Worm (Caenorhabditis elegans): Measurements from ENCODE around the gene gldi-2.

Gene gldi-2

ce11 chrII:6828073-6828900 lies 45.1 kb downstream of the gldi-2 start (continued):
- TF ChIP-seq ctbp-1 (GFP tag; IDR thresholded peaks at IDR 0.05) (0 out of 2 replicates have a peak, but pooled peaks have one; percentile 13), ztf-11 (tag; optimal IDR thresholded peaks at IDR 0.05) (no peak), egl-43 (GFP tag; IDR thresholded peaks at IDR 0.05) (no peak), spr-3 (GFP tag; optimal IDR thresholded peaks at IDR 0.05) (no peak), madf-5 (GFP tag; IDR thresholded peaks at IDR 0.05) (0 out of 4 replicates have a peak, but pooled peaks of 1 of the 2 experiments have one; percentile 57), zag-1 (tag; optimal IDR thresholded peaks at IDR 0.05) (no peak), nhr-28 (tag; optimal IDR thresholded peaks at IDR 0.05) (no peak), ZK546.5 (tag; optimal IDR thresholded peaks at IDR 0.05) (no peak), hif-1 (tag; optimal IDR thresholded peaks at IDR 0.05) (no peak)

DNA sequence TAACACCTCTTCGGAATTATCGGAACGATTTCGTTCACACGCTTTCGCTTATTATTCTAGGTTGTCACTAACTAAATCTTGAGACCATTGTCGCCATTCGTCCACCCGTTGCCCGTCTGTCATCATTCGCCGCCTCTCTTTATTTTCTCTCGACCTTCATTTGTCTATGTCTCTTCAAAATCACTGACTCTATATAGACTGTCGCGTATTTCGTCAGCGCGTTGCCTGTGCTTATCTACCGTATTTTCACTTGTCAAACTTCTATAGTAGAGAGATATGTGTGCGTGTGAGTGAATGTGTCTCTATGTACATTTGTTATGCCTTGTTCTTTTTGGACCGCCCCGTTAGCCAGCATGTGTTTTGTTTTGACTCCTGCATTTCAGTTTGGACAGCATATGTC lies 45.9 kb downstream of the gldi-2 start:
- TF ChIP-seq dpl-1 (GFP tag; optimal IDR thresholded peaks at IDR 0.05), result no peak
- no peak for TF ChIP-seq spr-1 (tag; optimal IDR thresholded peaks at IDR 0.05)
- TF ChIP-seq nhr-6 (tag; optimal IDR thresholded peaks at IDR 0.05), result peak; percentile 58
- TF ChIP-seq pqm-1 (tag; optimal IDR thresholded peaks at IDR 0.05), result peak; percentile 55
- no peak for TF ChIP-seq egl-27 (tag; optimal IDR thresholded peaks at IDR 0.05)
- no peak for TF ChIP-seq daf-16 (GFP tag; optimal IDR thresholded peaks at IDR 0.05)
- peak; percentile 36 for TF ChIP-seq daf-16 (tag; optimal IDR thresholded peaks at IDR 0.05)
- peak in 1 of 2 experiments; percentile 29 for TF ChIP-seq mdl-1 (tag; optimal IDR thresholded peaks at IDR 0.05)
- peak; percentile 79 for TF ChIP-seq hlh-11 (tag; optimal IDR thresholded peaks at IDR 0.05)
- 0 out of 2 replicates have a peak, but pooled peaks have one; percentile 38 for TF ChIP-seq tra-1 (GFP tag; IDR thresholded peaks at IDR 0.05)
- peak; percentile 0 for TF ChIP-seq nhr-10 (tag; optimal IDR thresholded peaks at IDR 0.05)
- 0 out of 2 replicates have a peak, but pooled peaks have one; percentile 13 for TF ChIP-seq lin-1 (GFP tag; IDR thresholded peaks at IDR 0.05)
- peak; percentile 10 for TF ChIP-seq lin-13 (GFP tag; optimal IDR thresholded peaks at IDR 0.05)
- peak; percentile 82 for TF ChIP-seq mxl-3 (GFP tag; optimal IDR thresholded peaks at IDR 0.05)
- no peak for TF ChIP-seq sdz-12 (GFP tag; optimal IDR thresholded peaks at IDR 0.05)
- peak; percentile 31 for TF ChIP-seq mep-1 (tag; optimal IDR thresholded peaks at IDR 0.05)
- TF ChIP-seq lsy-2 (tag; optimal IDR thresholded peaks at IDR 0.05), result peak; percentile 44 to 51
- peak; percentile 72 for TF ChIP-seq hlh-30 (tag; optimal IDR thresholded peaks at IDR 0.05; ENCODE audit: insufficient read depth)
- TF ChIP-seq Y48G9A.11 (GFP tag; IDR thresholded peaks at IDR 0.05), result no peak
- TF ChIP-seq mes-2 (tag; optimal IDR thresholded peaks at IDR 0.05; ENCODE audit: poor library complexity, severe bottlenecking), result peak; percentile 10
- TF ChIP-seq nhr-25 (tag; optimal IDR thresholded peaks at IDR 0.05; ENCODE audit: borderline replicate concordance, insufficient read depth), result peak; percentile 28
- peak; percentile 66 for TF ChIP-seq dve-1 (tag; optimal IDR thresholded peaks at IDR 0.05; ENCODE audit: insufficient read depth)
- TF ChIP-seq dmd-6 (GFP tag; IDR thresholded peaks at IDR 0.05), result peak; percentile 60; the same call in 1 of the 2 replicates
- TF ChIP-seq unc-62 (GFP tag; optimal IDR thresholded peaks at IDR 0.05 in 1 of 2), result peak in 1 of 2 experiments; percentile 99
- TF ChIP-seq unc-62 (tag; optimal IDR thresholded peaks at IDR 0.05), result no peak
- TF ChIP-seq nhr-28 (tag; optimal IDR thresholded peaks at IDR 0.05), result peak; percentile 84
- TF ChIP-seq zip-11 (GFP tag; IDR thresholded peaks at IDR 0.05), result no peak
- TF ChIP-seq daf-12 (tag; optimal IDR thresholded peaks at IDR 0.05), result no peak

DNA sequence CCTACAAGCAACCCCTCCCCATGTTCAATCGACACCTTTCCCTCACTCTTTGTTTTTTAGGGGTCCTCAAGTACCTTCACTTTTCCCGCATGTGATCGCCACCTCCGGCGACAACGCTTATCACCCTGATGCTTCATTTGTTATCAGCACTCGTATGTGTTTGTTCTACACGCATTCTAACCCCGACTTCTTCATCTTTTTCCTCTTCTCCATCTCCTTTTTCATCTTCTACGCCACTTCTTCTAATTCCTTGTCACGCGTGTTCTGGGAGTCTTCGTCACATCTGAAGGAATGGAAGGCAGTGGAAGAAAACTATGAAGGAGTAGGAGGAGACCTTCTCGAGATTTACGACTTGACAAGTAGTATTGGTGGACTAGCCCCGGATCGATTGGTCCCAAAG lies 46.8 kb downstream of the gldi-2 start:
- TF ChIP-seq mxl-3 (GFP tag; optimal IDR thresholded peaks at IDR 0.05) (peak; percentile 49), ctbp-1 (GFP tag; IDR thresholded peaks at IDR 0.05) (no peak), ztf-11 (tag; optimal IDR thresholded peaks at IDR 0.05) (no peak), hlh-11 (tag; optimal IDR thresholded peaks at IDR 0.05) (peak; percentile 51), dve-1 (tag; optimal IDR thresholded peaks at IDR 0.05; ENCODE audit: insufficient read depth) (peak; percentile 22), mdl-1 (tag; optimal IDR thresholded peaks at IDR 0.05) (peak in 1 of 2 experiments; percentile 32), ceh-82 (tag; optimal IDR thresholded peaks at IDR 0.05) (no peak), nhr-28 (tag; optimal IDR thresholded peaks at IDR 0.05) (peak; percentile 38), ama-1 (optimal IDR thresholded peaks at IDR 0.05) (no peak), T26A8.4 (GFP tag; IDR thresholded peaks at IDR 0.05) (no peak), lin-13 (GFP tag; optimal IDR thresholded peaks at IDR 0.05) (no peak), sdz-12 (GFP tag; optimal IDR thresholded peaks at IDR 0.05) (no peak), Y48G9A.11 (GFP tag; IDR thresholded peaks at IDR 0.05) (no peak), dmd-6 (GFP tag; IDR thresholded peaks at IDR 0.05) (no peak), lin-39 (tag; optimal IDR thresholded peaks at IDR 0.05) (no peak), zip-11 (GFP tag; IDR thresholded peaks at IDR 0.05) (no peak), vab-7 (GFP tag; IDR thresholded peaks at IDR 0.05) (no peak), aha-1 (tag) (peak; percentile 92), mep-1 (tag; optimal IDR thresholded peaks at IDR 0.05) (peak; percentile 6), dpl-1 (GFP tag; optimal IDR thresholded peaks at IDR 0.05) (no peak), hlh-30 (tag; optimal IDR thresholded peaks at IDR 0.05; ENCODE audit: insufficient read depth) (peak; percentile 83), unc-62 (GFP tag; optimal IDR thresholded peaks at IDR 0.05 in 1 of 2) (peak in 1 of 2 experiments; percentile 99), unc-62 (tag; optimal IDR thresholded peaks at IDR 0.05) (no peak), daf-12 (tag; optimal IDR thresholded peaks at IDR 0.05) (no peak)
